Fruit fly (Drosophila melanogaster) whole organism, prepupa: ENCODE measurements around the gene Argk2.

Experiments used
- Blimp-1 ChIP-seq: fragments of 200-800 bp; sonication (Bioruptor generic); optimal IDR thresholded peaks from 3 replicates; lab custom pipeline; 2017; ENCODE audit warnings: missing biosample characterization, missing genetic modification characterization, mild to moderate bottlenecking, moderate library complexity, missing genetic modification reagents
- CG10631 ChIP-seq: fragments of 200-800 bp; sonication (Bioruptor generic); optimal IDR thresholded peaks from 2 replicates; lab custom pipeline; 2016; ENCODE audit warnings: missing biosample characterization, missing genetic modification characterization
- CG10669 ChIP-seq: fragments of 200-800 bp; sonication (Bioruptor generic); optimal IDR thresholded peaks from 3 replicates; lab custom pipeline; 2018; ENCODE audit warnings: missing biosample characterization, mild to moderate bottlenecking, missing genetic modification characterization, moderate library complexity
- CG11294 ChIP-seq: fragments of 200-800 bp; sonication (Bioruptor generic); IDR thresholded peaks from 2 replicates; pipeline ENCODE4 v1.3.6; 2022; ENCODE audit warnings: missing biosample characterization, missing genetic modification characterization
- CG1621 ChIP-seq: fragments of 200-800 bp; sonication (Bioruptor generic); optimal IDR thresholded peaks from 3 replicates; lab custom pipeline; 2018; ENCODE audit warnings: missing biosample characterization, mild to moderate bottlenecking, missing genetic modification characterization
- CG31627 ChIP-seq: fragments of 200-800 bp; sonication (Bioruptor generic); optimal IDR thresholded peaks from 3 replicates; lab custom pipeline; 2016; ENCODE audit warnings: missing biosample characterization, missing genetic modification characterization
- CG34406 ChIP-seq: fragments of 200-800 bp; sonication (Bioruptor generic); optimal IDR thresholded peaks from 3 replicates; lab custom pipeline; 2016; ENCODE audit warnings: missing biosample characterization, missing genetic modification characterization
- CG3919 ChIP-seq: fragments of 200-800 bp; sonication (Bioruptor generic); optimal IDR thresholded peaks from 3 replicates; lab custom pipeline; 2016; ENCODE audit warnings: missing biosample characterization, missing genetic modification characterization
- CG4318 ChIP-seq: fragments of 200-800 bp; sonication (Bioruptor generic); optimal IDR thresholded peaks from 3 replicates; lab custom pipeline; 2017; ENCODE audit warnings: missing biosample characterization, mild to moderate bottlenecking, missing genetic modification characterization
- CG6163 ChIP-seq: fragments of 200-800 bp; sonication (Bioruptor generic); IDR thresholded peaks from 3 replicates; pipeline ENCODE4 v1.3.6; 2022; ENCODE audit warnings: missing biosample characterization, missing genetic modification characterization
- CG6276 ChIP-seq: fragments of 200-800 bp; sonication (Bioruptor generic); optimal IDR thresholded peaks from 2 replicates; lab custom pipeline; 2017; ENCODE audit warnings: missing biosample characterization, mild to moderate bottlenecking, missing genetic modification characterization
- CG6792 ChIP-seq: fragments of 200-800 bp; sonication (Bioruptor generic); optimal IDR thresholded peaks from 3 replicates; lab custom pipeline; 2016; ENCODE audit warnings: missing biosample characterization, missing genetic modification characterization
- CG6808 ChIP-seq: fragments of 200-800 bp; sonication (Bioruptor generic); optimal IDR thresholded peaks from 3 replicates; lab custom pipeline; 2017; ENCODE audit warnings: missing biosample characterization, missing genetic modification characterization, mild to moderate bottlenecking, moderate library complexity, missing genetic modification reagents
- CG6854 ChIP-seq: fragments of 200-800 bp; sonication (Bioruptor generic); optimal IDR thresholded peaks from 2 replicates; lab custom pipeline; 2017; ENCODE audit warnings: missing biosample characterization, mild to moderate bottlenecking, missing genetic modification characterization
- Eip78C ChIP-seq: fragments of 200-800 bp; sonication (Bioruptor generic); peaks from one replicate; lab custom pipeline; 2016; ENCODE audit warnings: missing biosample characterization, missing genetic modification characterization
- Ets21C ChIP-seq: fragments of 200-800 bp; sonication (Bioruptor generic); optimal IDR thresholded peaks from 3 replicates; lab custom pipeline; 2016; ENCODE audit warnings: missing biosample characterization, missing genetic modification characterization
- Ets96B ChIP-seq: fragments of 200-800 bp; optimal IDR thresholded peaks from 2 replicates; lab custom pipeline; 2019; ENCODE audit warnings: missing biosample characterization, mild to moderate bottlenecking, missing genetic modification characterization, moderate library complexity
- Gug ChIP-seq: fragments of 200-800 bp; sonication (Bioruptor generic); IDR thresholded peaks from 2 replicates; pipeline ENCODE4 v1.3.6; 2022; ENCODE audit warnings: missing biosample characterization, missing genetic modification characterization
- Hr4 ChIP-seq: fragments of 200-800 bp; sonication (Bioruptor generic); optimal IDR thresholded peaks from 3 replicates; lab custom pipeline; 2016; ENCODE audit warnings: missing biosample characterization, missing genetic modification characterization
- Lpt ChIP-seq: fragments of 200-800 bp; sonication (Bioruptor generic); optimal IDR thresholded peaks from 3 replicates; lab custom pipeline; 2016; ENCODE audit warnings: missing biosample characterization, missing genetic modification characterization
- Met ChIP-seq: fragments of 200-800 bp; sonication (Bioruptor generic); optimal IDR thresholded peaks from 3 replicates; lab custom pipeline; 2016; ENCODE audit warnings: missing biosample characterization, missing genetic modification characterization
- Smox ChIP-seq: fragments of 200-800 bp; sonication (Bioruptor generic); optimal IDR thresholded peaks from 3 replicates; lab custom pipeline; 2016; ENCODE audit warnings: missing biosample characterization, missing genetic modification characterization
- Sox14 ChIP-seq: fragments of 200-800 bp; sonication (Bioruptor generic); optimal IDR thresholded peaks from 3 replicates; lab custom pipeline; 2016; ENCODE audit warnings: missing biosample characterization, missing genetic modification characterization
- acj6 ChIP-seq: fragments of 200-800 bp; sonication (Bioruptor generic); optimal IDR thresholded peaks from 3 replicates; lab custom pipeline; 2016; ENCODE audit warnings: missing biosample characterization, missing genetic modification characterization
- cyc ChIP-seq: fragments of 200-800 bp; sonication (Bioruptor generic); optimal IDR thresholded peaks from 3 replicates; lab custom pipeline; 2016; ENCODE audit warnings: missing biosample characterization, missing genetic modification characterization
- dac ChIP-seq: fragments of 200-800 bp; sonication (Bioruptor generic); optimal IDR thresholded peaks from 2 replicates; lab custom pipeline; 2017; ENCODE audit warnings: missing biosample characterization, mild to moderate bottlenecking, missing genetic modification characterization
- dsx ChIP-seq: fragments of 200-800 bp; optimal IDR thresholded peaks from 3 replicates; lab custom pipeline; 2019; ENCODE audit warnings: missing biosample characterization, mild to moderate bottlenecking, missing genetic modification characterization, moderate library complexity; ENCODE audit not compliant: poor library complexity, severe bottlenecking
- eg ChIP-seq: fragments of 200-800 bp; sonication (Bioruptor generic); IDR thresholded peaks from 3 replicates; pipeline ENCODE4 v1.3.6; 2022; ENCODE audit warnings: missing biosample characterization, missing genetic modification characterization
- salr ChIP-seq, 2 experiments: fragments of 200-800 bp; sonication (Bioruptor generic); optimal IDR thresholded peaks; 3 replicates each; lab custom pipeline; 2016 to 2018; ENCODE audit warnings: missing biosample characterization in 2 of 2, missing genetic modification characterization in 2 of 2, mild to moderate bottlenecking in 1 of 2
- ss ChIP-seq, 2 experiments: fragments of 200-800 bp; sonication (Bioruptor generic); optimal IDR thresholded peaks; 2 replicates in 1 of 2; 3 replicates in 1 of 2; lab custom pipeline; 2017 to 2018; ENCODE audit warnings: mild to moderate bottlenecking in 2 of 2, missing biosample characterization in 2 of 2, missing genetic modification characterization in 2 of 2, moderate library complexity in 1 of 2
- svp ChIP-seq: fragments of 200-800 bp; sonication (Bioruptor generic); peaks from one replicate; lab custom pipeline; 2016; ENCODE audit warnings: missing biosample characterization, missing genetic modification characterization
- vri ChIP-seq: fragments of 200-800 bp; sonication (Bioruptor generic); optimal IDR thresholded peaks from 3 replicates; lab custom pipeline; 2016; ENCODE audit warnings: missing biosample characterization, mild to moderate bottlenecking, missing genetic modification characterization

Gene Argk2

dm6 chr3L:9033999-9034626 lies 13.1 kb upstream of the Argk2 start (continued):
- TF ChIP-seq CG34406 (GFP tag; lab: Kevin White, UChicago) (peak; percentile 38), Hr4 (GFP tag; lab: Kevin White, UChicago) (no peak), CG11294 (GFP tag; lab: Robert Waterston, UW) (no peak), dsx (GFP tag; lab: Kevin White, UChicago) (peak; percentile 29), CG31627 (peak; percentile 63), CG4318 (GFP tag; lab: Kevin White, UChicago) (no peak), Sox14 (GFP tag; lab: Kevin White, UChicago) (peak; percentile 52), cyc (GFP tag; lab: Kevin White, UChicago) (peak; percentile 89), CG6854 (GFP tag; lab: Kevin White, UChicago) (peak; percentile 63), CG6163 (GFP tag; lab: Robert Waterston, UW) (peak; percentile 84), eg (GFP tag; lab: Robert Waterston, UW) (0 out of 3 replicates have a peak, but pooled peaks have one; percentile 36), CG1621 (tag; lab: Kevin White, UChicago) (no peak), svp (peak; percentile 85), CG10669 (peak; percentile 77)

DNA sequence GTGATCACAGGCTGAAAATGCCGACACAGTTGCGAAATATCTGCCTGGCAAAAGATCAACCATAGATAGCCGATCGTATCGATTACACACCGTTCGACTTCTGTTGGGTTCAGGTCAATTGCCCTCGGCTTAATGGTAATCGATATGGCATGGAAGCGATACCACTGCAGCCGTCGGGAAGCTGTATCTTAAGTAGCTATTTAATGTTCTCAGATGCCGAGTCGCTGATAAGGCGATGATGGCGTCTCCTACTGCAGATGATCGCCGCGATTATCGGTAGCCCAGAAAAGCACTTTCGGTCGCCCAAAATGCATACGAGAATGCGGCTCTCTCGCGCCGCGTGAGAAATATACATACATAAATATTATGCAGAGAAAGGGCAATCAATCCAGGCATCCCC lies 9.6 kb upstream of the Argk2 start:
- no peak for TF ChIP-seq Hr4 (GFP tag; lab: Kevin White, UChicago)
- no peak for TF ChIP-seq CG3919 (GFP tag; lab: Kevin White, UChicago)
- TF ChIP-seq Ets96B: no peak

dm6 chr3L:9039189-9039588 lies 8.1 kb upstream of the Argk2 start:
- TF ChIP-seq svp (no peak), CG6792 (no peak), Smox (GFP tag; lab: Kevin White, UChicago) (no peak), salr (GFP tag; optimal IDR thresholded peaks at IDR 0.05; lab: Kevin White, UChicago) (no peak), CG34406 (GFP tag; lab: Kevin White, UChicago) (no peak), dsx (GFP tag; lab: Kevin White, UChicago) (no peak), CG10669 (no peak), CG6276 (GFP tag; lab: Kevin White, UChicago) (no peak), acj6 (GFP tag; lab: Kevin White, UChicago) (no peak), vri (GFP tag; lab: Kevin White, UChicago) (no peak)
- TF ChIP-seq, all 60 proteins: peak for 0

dm6 chr3L:9041042-9041477 lies 6.2 kb upstream of the Argk2 start, which contains the start of gene Doc1:
Doc1 (plus strand) TSS chr3L:9041375.
- TF ChIP-seq Eip78C (GFP tag; lab: Kevin White, UChicago) (peak; percentile 25), dac (GFP tag; lab: Kevin White, UChicago) (no peak), CG6163 (GFP tag; lab: Robert Waterston, UW) (peak; percentile 23; the same call in 1 of the 3 replicates), CG6808 (GFP tag; lab: Kevin White, UChicago) (no peak), Ets21C (GFP tag; lab: Kevin White, UChicago) (no peak), Lpt (GFP tag; lab: Kevin White, UChicago) (no peak), CG10631 (no peak), Gug (no peak), CG11294 (GFP tag; lab: Robert Waterston, UW) (no peak), CG6276 (GFP tag; lab: Kevin White, UChicago) (no peak), Blimp-1 (GFP tag; lab: Kevin White, UChicago) (no peak), Met (GFP tag; lab: Kevin White, UChicago) (no peak), CG10669 (no peak), ss (GFP tag; optimal IDR thresholded peaks at IDR 0.05; lab: Kevin White, UChicago) (peak in 1 of 2 experiments; percentile 13)
